Worm (Caenorhabditis elegans) whole organism, L4 larva: ENCODE results near the gene trpp-1.

Source experiments
- F37D6.2 ChIP-seq: sonication (generic microtip); optimal IDR thresholded peaks from 2 replicates; lab custom pipeline; 2016; ENCODE audit warnings: mild to moderate bottlenecking, missing genetic modification characterization, missing compliant biosample characterization
- F49E8.2 ChIP-seq: sonication (generic microtip); optimal IDR thresholded peaks from 2 replicates; lab custom pipeline; 2016; ENCODE audit warnings: missing compliant biosample characterization, mild to moderate bottlenecking, missing genetic modification characterization, borderline replicate concordance
- T20F7.1 ChIP-seq: fragments of 200-800 bp; sonication (Bioruptor generic); optimal IDR thresholded peaks from 2 replicates; lab custom pipeline; 2018; ENCODE audit warnings: mild to moderate bottlenecking, missing genetic modification characterization, missing compliant biosample characterization
- T26A8.4 ChIP-seq: fragments of 200-800 bp; sonication (Bioruptor generic); IDR thresholded peaks from 2 replicates; pipeline ENCODE4 v1.3.6; 2022; ENCODE audit warnings: missing genetic modification characterization, missing compliant biosample characterization
- Y5F2A.4 ChIP-seq: fragments of 200-800 bp; sonication (Bioruptor generic); optimal IDR thresholded peaks from 2 replicates; lab custom pipeline; 2018; ENCODE audit warnings: mild to moderate bottlenecking, missing genetic modification characterization, missing compliant biosample characterization
- Y75B8A.6 ChIP-seq: fragments of 200-800 bp; sonication (Bioruptor generic); IDR thresholded peaks from 2 replicates; pipeline ENCODE4 v1.3.6; 2022; ENCODE audit warnings: missing genetic modification reagents, missing genetic modification characterization, missing compliant biosample characterization
- aha-1 ChIP-seq: fragments of 150-350 bp; peaks from one replicate; lab custom pipeline; 2014; ENCODE audit warnings: missing biosample characterization, missing genetic modification characterization
- ceh-32 ChIP-seq: sonication (generic microtip); optimal IDR thresholded peaks from 2 replicates; lab custom pipeline; 2016; ENCODE audit warnings: mild to moderate bottlenecking, missing genetic modification characterization, missing compliant biosample characterization; ENCODE audit not compliant: poor library complexity
- ceh-82 ChIP-seq: sonication (generic microtip); optimal IDR thresholded peaks from 2 replicates; lab custom pipeline; 2017; ENCODE audit warnings: missing biosample characterization, missing genetic modification characterization
- ces-1 ChIP-seq: fragments of 150-350 bp; sonication (generic microtip); optimal IDR thresholded peaks from 4 replicates; lab custom pipeline; 2014; ENCODE audit warnings: missing biosample characterization, missing genetic modification reagents, missing genetic modification characterization
- daf-12 ChIP-seq: fragments of 150-350 bp; optimal IDR thresholded peaks from 2 replicates; lab custom pipeline; 2014; ENCODE audit warnings: missing biosample characterization, missing genetic modification reagents, missing genetic modification characterization
- daf-16 ChIP-seq, 3 experiments: sonication (generic microtip); optimal IDR thresholded peaks; 2 replicates each; lab custom pipeline; 2016 to 2017; ENCODE audit warnings: missing genetic modification characterization in 3 of 3, missing genetic modification reagents in 3 of 3, mild to moderate bottlenecking in 2 of 3, missing compliant biosample characterization in 2 of 3, missing biosample characterization in 1 of 3, moderate library complexity in 1 of 3
- daf-19 ChIP-seq: fragments of 200-800 bp; sonication (Bioruptor generic); conservative IDR thresholded peaks from 2 replicates; pipeline ENCODE4 v1.3.6; 2022; ENCODE audit warnings: missing genetic modification characterization, missing compliant biosample characterization
- dpl-1 ChIP-seq: fragments of 150-350 bp; optimal IDR thresholded peaks from 2 replicates; lab custom pipeline; 2014; ENCODE audit warnings: missing biosample characterization, missing genetic modification reagents, missing genetic modification characterization
- dve-1 ChIP-seq: sonication (generic microtip); optimal IDR thresholded peaks from 2 replicates; lab custom pipeline; 2017; ENCODE audit warnings: antibody characterized with exemption, mild to moderate bottlenecking, missing genetic modification characterization, missing compliant biosample characterization; ENCODE audit not compliant: insufficient read depth
- egl-27 ChIP-seq: sonication (generic microtip); optimal IDR thresholded peaks from 3 replicates; lab custom pipeline; 2017; ENCODE audit warnings: missing biosample characterization, missing genetic modification reagents, missing genetic modification characterization
- fkh-10 ChIP-seq: fragments of 150-350 bp; optimal IDR thresholded peaks from 2 replicates; lab custom pipeline; 2014; ENCODE audit warnings: missing biosample characterization, missing genetic modification reagents, missing genetic modification characterization
- gei-8 ChIP-seq: fragments of 200-800 bp; sonication (Bioruptor generic); optimal IDR thresholded peaks from 2 replicates; lab custom pipeline; 2018; ENCODE audit warnings: mild to moderate bottlenecking, missing genetic modification characterization, missing compliant biosample characterization
- hif-1 ChIP-seq, 2 experiments: sonication (generic microtip); optimal IDR thresholded peaks; 2 replicates each; lab custom pipeline; 2016 to 2017; ENCODE audit warnings: missing compliant biosample characterization in 2 of 2, missing genetic modification characterization in 2 of 2, missing genetic modification reagents in 2 of 2, missing genotype in 2 of 2, mild to moderate bottlenecking in 1 of 2
- hlh-11 ChIP-seq: fragments of 200-800 bp; sonication (Bioruptor generic); optimal IDR thresholded peaks from 2 replicates; lab custom pipeline; 2018; ENCODE audit warnings: mild to moderate bottlenecking, missing genetic modification characterization, missing compliant biosample characterization
- hmg-1.1 ChIP-seq: fragments of 200-800 bp; sonication (Bioruptor generic); IDR thresholded peaks from 2 replicates; pipeline ENCODE4 v1.3.6; 2022; ENCODE audit warnings: missing genetic modification reagents, missing genetic modification characterization, missing compliant biosample characterization
- jun-1 ChIP-seq: fragments of 150-350 bp; optimal IDR thresholded peaks from 2 replicates; lab custom pipeline; 2014; ENCODE audit warnings: missing biosample characterization, missing genetic modification reagents, missing genetic modification characterization
- lim-7 ChIP-seq: fragments of 200-800 bp; sonication (Bioruptor generic); IDR thresholded peaks from 2 replicates; pipeline ENCODE4 v1.3.6; 2022; ENCODE audit warnings: missing genetic modification characterization, missing compliant biosample characterization
- lin-1 ChIP-seq: fragments of 200-800 bp; sonication (Bioruptor generic); IDR thresholded peaks from 2 replicates; pipeline ENCODE4 v1.3.6; 2022; ENCODE audit warnings: missing genetic modification reagents, missing genetic modification characterization, missing compliant biosample characterization
- lin-29 ChIP-seq: fragments of 200-800 bp; sonication (Bioruptor generic); IDR thresholded peaks from 2 replicates; pipeline ENCODE4 v1.3.6; 2022; ENCODE audit warnings: missing genetic modification reagents, missing genetic modification characterization, missing compliant biosample characterization
- lsy-2 ChIP-seq, 2 experiments: fragments of 150-350 bp in 1 of 2; sonication (generic microtip) in 1 of 2; optimal IDR thresholded peaks; 2 replicates each; lab custom pipeline; 2014 to 2017; ENCODE audit warnings: missing biosample characterization in 2 of 2, missing genetic modification characterization in 2 of 2
- madf-9 ChIP-seq: fragments of 200-800 bp; sonication (Bioruptor generic); conservative IDR thresholded peaks from 2 replicates; pipeline ENCODE4 v1.3.6; 2022; ENCODE audit warnings: missing genetic modification reagents, missing genetic modification characterization, missing compliant biosample characterization
- mdt-29 ChIP-seq: fragments of 200-800 bp; sonication (Bioruptor generic); IDR thresholded peaks from 2 replicates; pipeline ENCODE4 v1.3.6; 2022; ENCODE audit warnings: missing genetic modification reagents, missing genetic modification characterization, missing compliant biosample characterization
- mes-2 ChIP-seq: sonication (generic microtip); optimal IDR thresholded peaks from 2 replicates; lab custom pipeline; 2016; ENCODE audit warnings: missing genotype, mild to moderate bottlenecking, missing genetic modification characterization, missing compliant biosample characterization; ENCODE audit not compliant: poor library complexity, severe bottlenecking
- mxl-2 ChIP-seq: fragments of 200-800 bp; sonication (Bioruptor generic); conservative IDR thresholded peaks from 2 replicates; pipeline ENCODE4 v1.3.6; 2022; ENCODE audit warnings: missing genetic modification reagents, missing genetic modification characterization, missing compliant biosample characterization
- nhr-102 ChIP-seq: sonication (generic microtip); optimal IDR thresholded peaks from 2 replicates; lab custom pipeline; 2016; ENCODE audit warnings: mild to moderate bottlenecking, missing genetic modification characterization, moderate library complexity, missing compliant biosample characterization
- nhr-111 ChIP-seq: fragments of 200-800 bp; sonication (Bioruptor generic); optimal IDR thresholded peaks from 2 replicates; lab custom pipeline; 2018; ENCODE audit warnings: mild to moderate bottlenecking, missing genetic modification characterization, missing compliant biosample characterization
- nhr-28 ChIP-seq: fragments of 150-350 bp; optimal IDR thresholded peaks from 2 replicates; lab custom pipeline; 2014; ENCODE audit warnings: missing biosample characterization, missing genetic modification characterization
- nhr-41 ChIP-seq: fragments of 200-800 bp; sonication (Bioruptor generic); IDR thresholded peaks from 2 replicates; pipeline ENCODE4 v1.3.6; 2022; ENCODE audit warnings: missing genetic modification reagents, missing genetic modification characterization, missing compliant biosample characterization
- nhr-6 ChIP-seq: fragments of 150-350 bp; optimal IDR thresholded peaks from 2 replicates; lab custom pipeline; 2014; ENCODE audit warnings: missing biosample characterization, missing genetic modification characterization
- nhr-76 ChIP-seq: fragments of 150-350 bp; optimal IDR thresholded peaks from 2 replicates; lab custom pipeline; 2014; ENCODE audit warnings: missing biosample characterization, missing genetic modification characterization
- pqm-1 ChIP-seq: sonication (generic microtip); optimal IDR thresholded peaks from 2 replicates; lab custom pipeline; 2017; ENCODE audit warnings: missing biosample characterization, missing genetic modification characterization
- rbr-2 ChIP-seq: sonication (generic microtip); optimal IDR thresholded peaks from 2 replicates; lab custom pipeline; 2016; ENCODE audit warnings: missing genotype, missing genetic modification characterization, missing compliant biosample characterization
- saeg-2 ChIP-seq: fragments of 200-800 bp; sonication (Bioruptor generic); IDR thresholded peaks from 2 replicates; pipeline ENCODE4 v1.3.6; 2022; ENCODE audit warnings: missing genetic modification reagents, missing genetic modification characterization, missing compliant biosample characterization
- set-16 ChIP-seq: fragments of 200-800 bp; sonication (Bioruptor generic); IDR thresholded peaks from 2 replicates; pipeline ENCODE4 v1.3.6; 2022; ENCODE audit warnings: missing genetic modification reagents, missing genetic modification characterization, missing compliant biosample characterization
- tra-1 ChIP-seq: fragments of 200-800 bp; sonication (Bioruptor generic); IDR thresholded peaks from 2 replicates; pipeline ENCODE4 v1.3.6; 2022; ENCODE audit warnings: missing genetic modification reagents, missing genetic modification characterization, missing compliant biosample characterization
- unc-130 ChIP-seq: sonication (generic microtip); optimal IDR thresholded peaks from 2 replicates; lab custom pipeline; 2016; ENCODE audit warnings: missing genetic modification reagents, missing genetic modification characterization, missing compliant biosample characterization
- zip-2 ChIP-seq: fragments of 150-350 bp; optimal IDR thresholded peaks from 2 replicates; lab custom pipeline; 2014; ENCODE audit warnings: missing biosample characterization, missing genetic modification characterization
- ztf-7 ChIP-seq: fragments of 150-350 bp; optimal IDR thresholded peaks from 2 replicates; lab custom pipeline; 2014; ENCODE audit warnings: missing biosample characterization, missing genetic modification characterization

Gene trpp-1

DNA sequence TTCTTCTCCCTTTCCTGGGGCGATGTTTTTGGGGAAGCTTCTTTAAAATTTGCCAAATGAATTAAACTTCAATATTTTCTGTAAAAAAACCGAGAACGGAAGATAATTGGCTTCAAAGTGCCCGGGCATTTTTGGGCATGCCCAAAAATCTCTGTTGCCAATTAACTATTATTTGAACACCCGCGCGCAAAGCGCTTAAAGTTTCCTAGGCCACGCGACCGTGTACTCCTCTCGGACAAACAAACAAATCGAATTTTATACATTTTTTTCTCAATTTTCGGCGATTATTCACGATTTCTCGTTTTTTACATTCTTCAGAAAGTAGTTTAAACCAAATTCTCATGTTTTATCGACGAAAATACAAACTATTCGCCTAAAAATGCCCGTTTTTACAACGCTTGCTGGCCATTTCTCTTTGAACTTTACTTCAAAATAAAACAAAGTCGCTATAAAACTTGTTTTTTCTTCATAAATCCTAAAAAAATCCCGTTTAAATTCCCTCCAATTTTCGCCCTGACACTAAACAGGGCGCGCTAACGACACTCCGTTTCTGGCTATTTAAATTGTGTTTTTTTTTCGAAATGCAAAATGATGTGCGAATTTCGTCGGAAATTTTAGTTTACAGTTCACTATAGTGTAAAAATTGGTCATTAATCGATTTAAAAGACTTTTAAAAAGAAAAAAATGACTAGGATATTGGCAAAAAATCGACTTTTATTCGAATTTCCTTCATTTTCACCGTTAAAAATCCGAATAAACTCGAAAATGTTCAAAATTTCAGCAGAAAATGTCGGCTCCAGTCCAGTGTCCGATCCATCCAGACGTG lies 45.1 kb upstream of the trpp-1 start, which contains the start of gene ttb-1:
ttb-1 (plus strand) TSS at position 776 of the 826 bp plus-strand sequence.
- TF ChIP-seq rbr-2 (tag; lab: Kevin White, UChicago), result peak; percentile 4
- no peak for TF ChIP-seq Y5F2A.4 (GFP tag; lab: Kevin White, UChicago)
- TF ChIP-seq jun-1 (tag; lab: Kevin White, UChicago), result no peak
- TF ChIP-seq ztf-7 (tag; lab: Kevin White, UChicago), result no peak
- no peak for TF ChIP-seq daf-12 (tag; lab: Kevin White, UChicago)
- TF ChIP-seq ceh-82 (tag; lab: Kevin White, UChicago), result no peak
- no peak for TF ChIP-seq fkh-10 (GFP tag; lab: Kevin White, UChicago)
- TF ChIP-seq mes-2 (tag; lab: Kevin White, UChicago), result peak; percentile 89
- no peak for TF ChIP-seq F37D6.2 (tag; lab: Kevin White, UChicago)
- peak; percentile 27 for TF ChIP-seq unc-130 (GFP tag; lab: Kevin White, UChicago)
- no peak for TF ChIP-seq lim-7 (GFP tag; lab: Robert Waterston, UW)
- peak; percentile 98 for TF ChIP-seq T20F7.1 (GFP tag; lab: Kevin White, UChicago)
- TF ChIP-seq hlh-11 (tag; lab: Kevin White, UChicago), result no peak
- peak; percentile 91 for TF ChIP-seq dpl-1
- no peak for TF ChIP-seq ceh-32 (tag; lab: Kevin White, UChicago)
- no peak for TF ChIP-seq Y75B8A.6 (GFP tag; lab: Robert Waterston, UW)
- TF ChIP-seq hmg-1.1 (GFP tag; lab: Robert Waterston, UW), result 0 out of 2 replicates have a peak, but pooled peaks have one; percentile 12
- no peak for TF ChIP-seq lsy-2 (tag; optimal IDR thresholded peaks at IDR 0.05; lab: Kevin White, UChicago)
- TF ChIP-seq nhr-111 (GFP tag; lab: Kevin White, UChicago), result no peak
- TF ChIP-seq nhr-41 (GFP tag; lab: Robert Waterston, UW), result no peak
- TF ChIP-seq daf-19 (GFP tag; lab: Robert Waterston, UW), result no peak
- no peak for TF ChIP-seq T26A8.4
- 0 out of 2 replicates have a peak, but pooled peaks have one; percentile 7 for TF ChIP-seq madf-9 (GFP tag; lab: Robert Waterston, UW)
- TF ChIP-seq lin-29 (GFP tag; lab: Robert Waterston, UW), result no peak
- peak; percentile 76 for TF ChIP-seq aha-1 (tag; lab: Kevin White, UChicago)
- TF ChIP-seq ces-1 (GFP tag; lab: Kevin White, UChicago), result no peak
- no peak for TF ChIP-seq nhr-6 (tag; lab: Kevin White, UChicago)
- no peak for TF ChIP-seq daf-16 (GFP tag; optimal IDR thresholded peaks at IDR 0.05; lab: Kevin White, UChicago)
- peak; percentile 2 for TF ChIP-seq daf-16 (tag; optimal IDR thresholded peaks at IDR 0.05; lab: Kevin White, UChicago)
- TF ChIP-seq F49E8.2 (tag; lab: Kevin White, UChicago), result no peak
- TF ChIP-seq gei-8 (GFP tag; lab: Kevin White, UChicago), result no peak
- TF ChIP-seq hif-1 (tag; optimal IDR thresholded peaks at IDR 0.05; lab: Kevin White, UChicago), result no peak
- TF ChIP-seq saeg-2 (GFP tag; lab: Robert Waterston, UW), result no peak
- TF ChIP-seq nhr-28, result no peak
- no peak for TF ChIP-seq mxl-2 (GFP tag; lab: Robert Waterston, UW)
- TF ChIP-seq pqm-1 (tag; lab: Kevin White, UChicago), result no peak
- no peak for TF ChIP-seq lin-1 (GFP tag; lab: Robert Waterston, UW)
- TF ChIP-seq, all 104 proteins: peak for 9

DNA sequence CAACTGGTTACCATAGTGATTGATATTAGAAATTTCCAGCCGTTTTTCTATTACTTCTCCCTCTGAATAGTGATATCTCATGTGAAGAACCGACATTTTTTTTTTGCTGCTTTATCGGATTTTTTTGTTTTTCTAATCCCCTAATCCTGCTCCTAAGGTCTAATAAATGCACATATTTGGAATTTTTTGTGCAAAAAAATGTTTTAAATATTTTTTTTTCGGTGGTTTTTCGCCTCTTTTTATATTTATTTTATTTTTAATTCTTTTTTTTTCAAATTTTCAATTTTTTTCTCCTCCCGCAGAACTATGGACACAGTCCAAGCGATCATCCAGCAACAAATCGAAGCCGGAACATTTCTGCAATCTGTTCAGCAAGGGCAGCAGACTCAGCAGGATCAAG lies 34.7 kb upstream of the trpp-1 start, which contains the start of gene Y108G3AL.2:
Y108G3AL.2 (plus strand) TSS at position 301 of the 400 bp plus-strand sequence.
- TF ChIP-seq F49E8.2 (tag; lab: Kevin White, UChicago) (no peak), zip-2 (tag; lab: Kevin White, UChicago) (no peak), set-16 (no peak), egl-27 (tag; lab: Kevin White, UChicago) (no peak), nhr-76 (no peak), mdt-29 (GFP tag; lab: Robert Waterston, UW) (no peak), nhr-28 (no peak), dve-1 (tag; lab: Kevin White, UChicago) (no peak), mes-2 (tag; lab: Kevin White, UChicago) (no peak), nhr-102 (tag; lab: Kevin White, UChicago) (no peak), jun-1 (tag; lab: Kevin White, UChicago) (no peak), hif-1 (tag; optimal IDR thresholded peaks at IDR 0.05; lab: Kevin White, UChicago) (no peak), tra-1 (GFP tag; lab: Robert Waterston, UW) (no peak)
